Worm (Caenorhabditis elegans): Measurements from ENCODE around the gene snai-1.
A peak's percentile ranks its signal among the peaks of the same experiment; 100 is the strongest.

DNA sequence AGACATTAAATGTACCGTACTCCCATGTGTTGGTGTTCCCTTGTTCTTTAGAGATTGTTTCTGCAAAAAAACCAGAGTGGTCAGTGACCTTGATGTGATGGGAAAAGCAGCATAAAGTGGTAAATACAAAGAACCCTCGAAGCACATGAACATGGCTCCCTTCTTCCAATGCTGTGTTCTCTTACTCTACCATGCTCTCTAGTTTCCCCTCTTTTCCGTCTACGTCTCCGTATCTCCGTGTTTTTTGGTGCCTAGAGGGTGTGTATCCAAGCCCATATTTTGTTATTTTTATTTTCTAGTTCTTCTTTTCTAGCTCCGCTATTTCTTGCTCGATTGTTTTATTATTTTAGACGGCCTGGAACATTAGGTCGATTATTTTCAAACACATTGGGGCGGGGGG, 6.9 kb downstream of the snai-1 start:
- TF ChIP-seq ama-1 (optimal IDR thresholded peaks at IDR 0.05) (no peak), nhr-11 (tag; optimal IDR thresholded peaks at IDR 0.05) (no peak), mdl-1 (tag; optimal IDR thresholded peaks at IDR 0.05) (no peak), lin-39 (tag; optimal IDR thresholded peaks at IDR 0.05) (no peak), mab-5 (tag; optimal IDR thresholded peaks at IDR 0.05) (no peak), lsy-2 (tag; optimal IDR thresholded peaks at IDR 0.05) (peak in 1 of 2 experiments; percentile 35), unc-62 (GFP tag; optimal IDR thresholded peaks at IDR 0.05) (no peak)

Measured in whole organism, L2 larva.